Worm (Caenorhabditis elegans) whole organism, midembryonic: ENCODE results near the gene W05E10.5.

Experiments used
- T22C8.4 ChIP-seq: fragments of 200-800 bp; sonication (Bioruptor generic); IDR thresholded peaks from 2 replicates; pipeline ENCODE4 v1.3.6; 2022; ENCODE audit warnings: missing genetic modification characterization, missing compliant biosample characterization
- klf-2 ChIP-seq: fragments of 200-800 bp; sonication (Bioruptor generic); conservative IDR thresholded peaks from 2 replicates; pipeline ENCODE4 v1.3.6; 2022; ENCODE audit warnings: missing genetic modification reagents, missing genetic modification characterization, missing compliant biosample characterization
- med-1 ChIP-seq: sonication (generic microtip); optimal IDR thresholded peaks from 2 replicates; lab custom pipeline; 2017; ENCODE audit warnings: missing genetic modification characterization, mild to moderate bottlenecking, missing compliant biosample characterization, antibody characterized with exemption, missing genetic modification reagents; ENCODE audit not compliant: insufficient read depth
- ref-1 ChIP-seq: fragments of 200-800 bp; sonication (Bioruptor generic); conservative IDR thresholded peaks from 2 replicates; pipeline ENCODE4 v1.3.6; 2022; ENCODE audit warnings: missing genetic modification reagents, missing genetic modification characterization, missing compliant biosample characterization
- tab-1 ChIP-seq: fragments of 200-800 bp; sonication (Bioruptor generic); IDR thresholded peaks from 2 replicates; pipeline ENCODE4 v1.3.6; 2022; ENCODE audit warnings: missing genetic modification characterization, missing compliant biosample characterization
- ztf-23 ChIP-seq: fragments of 200-800 bp; sonication (Bioruptor generic); IDR thresholded peaks from 2 replicates; pipeline ENCODE4 v1.3.6; 2022; ENCODE audit warnings: missing genetic modification reagents, missing genetic modification characterization, missing compliant biosample characterization
- ztf-29 ChIP-seq: fragments of 200-800 bp; sonication (Bioruptor generic); IDR thresholded peaks from 2 replicates; pipeline ENCODE4 v1.3.6; 2022; ENCODE audit warnings: missing genetic modification reagents, missing genetic modification characterization, missing compliant biosample characterization

- TF ChIP-seq tab-1 (GFP tag; lab: Robert Waterston, UW) (no peak), med-1 (GFP tag; lab: Kevin White, UChicago) (no peak), ztf-29 (no peak), ref-1 (GFP tag; lab: Robert Waterston, UW) (no peak), klf-2 (GFP tag; lab: Robert Waterston, UW) (no peak), T22C8.4 (GFP tag; lab: Robert Waterston, UW) (no peak), ztf-23 (GFP tag; lab: Robert Waterston, UW) (no peak)
Observed at ce11 chrV:11732049-11732448, 36.6 kb upstream of the W05E10.5 start.
